Worm (Caenorhabditis elegans) whole organism, mixed stage, embryonic: Measurements from ENCODE around the gene srh-15.

Source experiments
- M03D4.4 ChIP-seq: sonication (generic microtip); optimal IDR thresholded peaks from 2 replicates; lab custom pipeline; 2017; ENCODE audit warnings: mild to moderate bottlenecking, missing genetic modification characterization, missing compliant biosample characterization
- bed-3 ChIP-seq: fragments of 200-800 bp; sonication (Bioruptor generic); optimal IDR thresholded peaks from 3 replicates; lab custom pipeline; 2018; ENCODE audit warnings: mild to moderate bottlenecking, missing genetic modification characterization, moderate library complexity, missing compliant biosample characterization
- blmp-1 ChIP-seq: fragments of 150-350 bp; optimal IDR thresholded peaks from 2 replicates; lab custom pipeline; 2014; ENCODE audit warnings: missing biosample characterization, missing genetic modification characterization
- ceh-43 ChIP-seq: fragments of 200-800 bp; sonication (Bioruptor generic); optimal IDR thresholded peaks from 2 replicates; lab custom pipeline; 2018; ENCODE audit warnings: mild to moderate bottlenecking, missing genetic modification characterization, moderate library complexity, missing compliant biosample characterization
- ceh-83 ChIP-seq: fragments of 200-800 bp; sonication (Bioruptor generic); optimal IDR thresholded peaks from 2 replicates; lab custom pipeline; 2018; ENCODE audit warnings: mild to moderate bottlenecking, missing genetic modification characterization, missing compliant biosample characterization
- ces-1 ChIP-seq: fragments of 150-350 bp; optimal IDR thresholded peaks from 2 replicates; lab custom pipeline; 2014; ENCODE audit warnings: missing biosample characterization, missing genetic modification reagents, missing genetic modification characterization
- cnd-1 ChIP-seq: fragments of 200-800 bp; sonication (Bioruptor generic); optimal IDR thresholded peaks from 2 replicates; lab custom pipeline; 2018; ENCODE audit warnings: mild to moderate bottlenecking, missing genetic modification characterization, missing compliant biosample characterization
- drap-1 ChIP-seq: fragments of 200-800 bp; sonication (Bioruptor generic); optimal IDR thresholded peaks from 3 replicates; lab custom pipeline; 2018; ENCODE audit warnings: mild to moderate bottlenecking, missing genetic modification characterization, missing compliant biosample characterization
- elt-1 ChIP-seq: sonication (generic microtip); optimal IDR thresholded peaks from 2 replicates; lab custom pipeline; 2017; ENCODE audit warnings: missing genetic modification characterization, mild to moderate bottlenecking, missing compliant biosample characterization, antibody characterized with exemption, moderate library complexity, borderline replicate concordance; ENCODE audit not compliant: insufficient read depth
- elt-3 ChIP-seq: fragments of 150-350 bp; optimal IDR thresholded peaks from 2 replicates; lab custom pipeline; 2014; ENCODE audit warnings: missing biosample characterization, missing genetic modification characterization
- flh-1 ChIP-seq: fragments of 200-800 bp; sonication (Bioruptor generic); optimal IDR thresholded peaks from 2 replicates; lab custom pipeline; 2018; ENCODE audit warnings: mild to moderate bottlenecking, missing genetic modification characterization, moderate library complexity, missing compliant biosample characterization
- ham-2 ChIP-seq: fragments of 200-800 bp; sonication (Bioruptor generic); optimal IDR thresholded peaks from 2 replicates; lab custom pipeline; 2018; ENCODE audit warnings: mild to moderate bottlenecking, missing genetic modification characterization, missing compliant biosample characterization
- hlh-1 ChIP-seq: fragments of 150-350 bp; optimal IDR thresholded peaks from 2 replicates; lab custom pipeline; 2014; ENCODE audit warnings: missing biosample characterization, missing genetic modification reagents, missing genetic modification characterization
- lin-13 ChIP-seq: fragments of 150-350 bp; optimal IDR thresholded peaks from 2 replicates; lab custom pipeline; 2014; ENCODE audit warnings: missing biosample characterization, missing genetic modification characterization
- lin-32 ChIP-seq: fragments of 200-800 bp; sonication (Bioruptor generic); optimal IDR thresholded peaks from 2 replicates; lab custom pipeline; 2018; ENCODE audit warnings: mild to moderate bottlenecking, missing genetic modification characterization, missing compliant biosample characterization
- lsy-2 ChIP-seq: fragments of 150-350 bp; optimal IDR thresholded peaks from 2 replicates; lab custom pipeline; 2014; ENCODE audit warnings: missing biosample characterization, missing genetic modification characterization
- mab-5 ChIP-seq: fragments of 150-350 bp; optimal IDR thresholded peaks from 2 replicates; lab custom pipeline; 2014; ENCODE audit warnings: missing biosample characterization, missing genetic modification characterization
- mep-1 ChIP-seq: fragments of 150-350 bp; optimal IDR thresholded peaks from 2 replicates; lab custom pipeline; 2017; ENCODE audit warnings: missing biosample characterization, missing genetic modification reagents, missing genetic modification characterization, inconsistent platforms
- nhr-12 ChIP-seq: fragments of 150-350 bp; optimal IDR thresholded peaks from 2 replicates; lab custom pipeline; 2014; ENCODE audit warnings: missing biosample characterization, missing genetic modification characterization
- nhr-2 ChIP-seq: fragments of 150-350 bp; optimal IDR thresholded peaks from 2 replicates; lab custom pipeline; 2014; ENCODE audit warnings: missing biosample characterization, missing genetic modification characterization
- nhr-237 ChIP-seq: fragments of 150-350 bp; optimal IDR thresholded peaks from 2 replicates; lab custom pipeline; 2014; ENCODE audit warnings: missing biosample characterization, missing genetic modification characterization
- nhr-76 ChIP-seq: sonication (generic microtip); optimal IDR thresholded peaks from 2 replicates; lab custom pipeline; 2017; ENCODE audit warnings: missing biosample characterization, missing genetic modification characterization
- pha-4 ChIP-seq: fragments of 150-350 bp; optimal IDR thresholded peaks from 2 replicates; lab custom pipeline; 2018; ENCODE audit warnings: missing biosample characterization, missing genetic modification reagents, missing genetic modification characterization
- sem-2 ChIP-seq: fragments of 200-800 bp; sonication (Bioruptor generic); optimal IDR thresholded peaks from 2 replicates; lab custom pipeline; 2018; ENCODE audit warnings: mild to moderate bottlenecking, missing genetic modification characterization, missing compliant biosample characterization
- snpc-4 ChIP-seq: fragments of 150-350 bp; optimal IDR thresholded peaks from 2 replicates; lab custom pipeline; 2014; ENCODE audit warnings: missing biosample characterization, missing genetic modification characterization
- tbx-8 ChIP-seq: fragments of 200-800 bp; sonication (Bioruptor generic); optimal IDR thresholded peaks from 2 replicates; lab custom pipeline; 2018; ENCODE audit warnings: mild to moderate bottlenecking, missing genetic modification characterization, moderate library complexity, missing compliant biosample characterization
- unc-120 ChIP-seq: sonication (generic microtip); optimal IDR thresholded peaks from 2 replicates; lab custom pipeline; 2017; ENCODE audit warnings: missing genetic modification characterization, missing compliant biosample characterization; ENCODE audit not compliant: poor library complexity, severe bottlenecking
- unc-39 ChIP-seq: fragments of 150-350 bp; optimal IDR thresholded peaks from 2 replicates; lab custom pipeline; 2014; ENCODE audit warnings: missing biosample characterization, missing genetic modification characterization
- unc-62 ChIP-seq: fragments of 150-350 bp; optimal IDR thresholded peaks from 2 replicates; lab custom pipeline; 2014; ENCODE audit warnings: missing biosample characterization, missing genetic modification reagents, missing genetic modification characterization
- zip-8 ChIP-seq: fragments of 150-350 bp; optimal IDR thresholded peaks from 2 replicates; lab custom pipeline; 2014; ENCODE audit warnings: missing biosample characterization, missing genetic modification characterization
- ztf-11 ChIP-seq: fragments of 150-350 bp; optimal IDR thresholded peaks from 2 replicates; lab custom pipeline; 2014; ENCODE audit warnings: missing biosample characterization, missing genetic modification characterization

The srh-15 gene

DNA sequence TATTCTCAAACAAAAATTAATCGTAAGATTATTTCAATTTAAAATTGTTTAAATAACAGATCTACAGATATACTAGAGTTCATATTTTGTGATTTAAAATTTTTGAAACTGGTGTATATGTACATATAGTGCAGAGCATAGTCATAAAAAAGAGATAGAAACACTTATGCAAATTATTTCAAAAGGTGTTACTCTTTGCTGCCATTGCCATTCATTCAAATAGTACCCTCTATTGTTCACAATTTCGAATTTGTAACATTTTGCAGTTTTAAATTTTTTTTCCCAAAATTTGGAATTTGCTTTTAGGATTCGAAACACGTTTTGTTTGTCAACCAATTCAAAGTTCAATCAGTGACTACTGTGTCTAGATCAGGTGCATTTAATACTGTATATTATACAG, 39.5 kb downstream of the srh-15 start, which contains the start of gene F32H5.4:
Gene F32H5.4, plus strand, starts transcription at position 301 of the 400 bp plus-strand sequence.
- TF ChIP-seq unc-120 (no peak), nhr-12 (tag; lab: Kevin White, UChicago) (no peak), ham-2 (GFP tag; lab: Kevin White, UChicago) (no peak), lsy-2 (no peak), ceh-43 (GFP tag; lab: Kevin White, UChicago) (no peak), flh-1 (no peak), elt-1 (tag; lab: Kevin White, UChicago) (no peak), lin-13 (no peak), cnd-1 (tag; lab: Kevin White, UChicago) (no peak), nhr-237 (tag; lab: Kevin White, UChicago) (no peak), zip-8 (tag; lab: Kevin White, UChicago) (no peak), ceh-83 (GFP tag; lab: Kevin White, UChicago) (no peak), elt-3 (no peak), drap-1 (GFP tag; lab: Kevin White, UChicago) (no peak), nhr-76 (tag; lab: Kevin White, UChicago) (no peak), nhr-2 (no peak), snpc-4 (tag; lab: Kevin White, UChicago) (no peak)
- TF ChIP-seq, all 35 proteins: peak for 0

DNA sequence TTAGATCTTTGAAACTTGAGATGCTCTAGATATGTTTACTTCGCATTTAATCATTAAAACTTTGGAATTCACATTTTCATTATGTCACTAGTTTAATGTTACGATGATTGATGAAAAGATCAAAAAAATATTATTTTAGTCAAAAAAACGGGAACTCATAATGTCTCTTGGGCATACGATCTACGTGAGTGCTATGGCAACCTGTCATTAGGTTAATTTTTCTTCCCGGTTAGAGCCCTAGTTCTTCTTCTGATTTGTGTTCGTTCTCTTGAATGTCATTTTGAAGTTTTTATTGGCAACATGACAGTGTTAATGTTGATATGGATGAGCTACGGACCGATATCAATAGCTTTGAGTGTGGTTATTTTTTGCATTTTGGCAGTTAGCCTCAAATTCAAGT, 42.6 kb downstream of the srh-15 start, which contains the start of gene srg-46:
Gene srg-46, plus strand, starts transcription at position 301 of the 400 bp plus-strand sequence.
- no peak for TF ChIP-seq ces-1 (GFP tag; lab: Kevin White, UChicago)
- no peak for TF ChIP-seq nhr-2
- TF ChIP-seq lin-13, result no peak
- TF ChIP-seq sem-2 (GFP tag; lab: Kevin White, UChicago), result no peak
- no peak for TF ChIP-seq ceh-83 (GFP tag; lab: Kevin White, UChicago)
- no peak for TF ChIP-seq unc-62 (GFP tag; lab: Kevin White, UChicago)
- no peak for TF ChIP-seq nhr-76 (tag; lab: Kevin White, UChicago)
- TF ChIP-seq zip-8 (tag; lab: Kevin White, UChicago), result no peak
- no peak for TF ChIP-seq drap-1 (GFP tag; lab: Kevin White, UChicago)
- no peak for TF ChIP-seq pha-4 (tag; lab: Kevin White, UChicago)
- no peak for TF ChIP-seq ham-2 (GFP tag; lab: Kevin White, UChicago)
- no peak for TF ChIP-seq cnd-1 (tag; lab: Kevin White, UChicago)
- TF ChIP-seq blmp-1 (tag; lab: Kevin White, UChicago), result no peak
- TF ChIP-seq nhr-237 (tag; lab: Kevin White, UChicago), result no peak
- TF ChIP-seq tbx-8, result no peak
- TF ChIP-seq elt-3, result no peak
- TF ChIP-seq lin-32, result no peak
- no peak for TF ChIP-seq flh-1

ce11 chrV:13364227-13364626, 43.5 kb downstream of the srh-15 start:
- TF ChIP-seq M03D4.4 (tag; lab: Kevin White, UChicago) (no peak), ztf-11 (tag; lab: Kevin White, UChicago) (no peak), lin-32 (no peak), drap-1 (GFP tag; lab: Kevin White, UChicago) (no peak), elt-3 (no peak), ceh-83 (GFP tag; lab: Kevin White, UChicago) (no peak), nhr-237 (tag; lab: Kevin White, UChicago) (no peak), tbx-8 (no peak), bed-3 (GFP tag; lab: Kevin White, UChicago) (no peak), lsy-2 (no peak), unc-62 (GFP tag; lab: Kevin White, UChicago) (no peak), ceh-43 (GFP tag; lab: Kevin White, UChicago) (no peak), cnd-1 (tag; lab: Kevin White, UChicago) (no peak)

ce11 chrV:13366488-13366887, 45.7 kb downstream of the srh-15 start:
- TF ChIP-seq hlh-1 (tag; lab: Kevin White, UChicago) (no peak), nhr-2 (no peak), mab-5 (no peak), mep-1 (no peak), sem-2 (GFP tag; lab: Kevin White, UChicago) (no peak), lin-13 (no peak), elt-1 (tag; lab: Kevin White, UChicago) (no peak), tbx-8 (no peak), ces-1 (GFP tag; lab: Kevin White, UChicago) (no peak), unc-39 (no peak), zip-8 (tag; lab: Kevin White, UChicago) (no peak), pha-4 (tag; lab: Kevin White, UChicago) (no peak), ceh-43 (GFP tag; lab: Kevin White, UChicago) (no peak), snpc-4 (tag; lab: Kevin White, UChicago) (no peak), bed-3 (GFP tag; lab: Kevin White, UChicago) (no peak), unc-120 (no peak)
